Worm (Caenorhabditis elegans): Measurements from ENCODE around the gene cox-6C.
"Not testable (repeated sequence)": the region's sequence is repeated elsewhere in the genome, so short reads cannot be mapped to it uniquely, and the experiment has no call there.

cox-6C gene

ce11 chrIV:89991-90390 is 36.5 kb upstream of the cox-6C start, which contains the start of gene scl-23:
scl-23 (minus strand) TSS chrIV:90091.
- TF ChIP-seq scrt-1 (GFP tag; IDR thresholded peaks at IDR 0.05) (no peak), hmbx-1 (tag; optimal IDR thresholded peaks at IDR 0.05) (no peak), tbx-37 (GFP tag; conservative IDR thresholded peaks at IDR 0.05) (no peak), flt-1 (GFP tag; IDR thresholded peaks at IDR 0.05) (no peak), tra-4 (tag; optimal IDR thresholded peaks at IDR 0.05) (no peak), sea-1 (GFP tag; conservative IDR thresholded peaks at IDR 0.05) (no peak), hmg-4 (GFP tag; optimal IDR thresholded peaks at IDR 0.05) (no peak), ets-7 (tag; optimal IDR thresholded peaks at IDR 0.05) (no peak), B0310.2 (tag; optimal IDR thresholded peaks at IDR 0.05) (no peak), ceh-36 (tag; optimal IDR thresholded peaks at IDR 0.05) (no peak), F13C5.2 (tag; optimal IDR thresholded peaks at IDR 0.05) (no peak), pes-1 (GFP tag; IDR thresholded peaks at IDR 0.05) (no peak)

- TF ChIP-seq hmbx-1 (tag; optimal IDR thresholded peaks at IDR 0.05) (no peak), ama-1 (optimal IDR thresholded peaks at IDR 0.05) (no peak), hnd-1 (tag; optimal IDR thresholded peaks at IDR 0.05) (no peak), scrt-1 (GFP tag; IDR thresholded peaks at IDR 0.05) (no peak), B0310.2 (tag; optimal IDR thresholded peaks at IDR 0.05) (no peak), pes-1 (GFP tag; IDR thresholded peaks at IDR 0.05) (no peak)
These were observed 34.9 kb upstream of the cox-6C start, which contains the start of gene tpa-1 for ce11 chrIV:91680-92079. tpa-1 (plus strand) TSS chrIV:91980.

ce11 chrIV:97681-98080 is 28.9 kb upstream of the cox-6C start:
- no peak for TF ChIP-seq ceh-36 (tag; optimal IDR thresholded peaks at IDR 0.05)
- no peak for TF ChIP-seq pes-1 (GFP tag; IDR thresholded peaks at IDR 0.05)
- TF ChIP-seq ets-7 (tag; optimal IDR thresholded peaks at IDR 0.05): no peak
- TF ChIP-seq sea-1 (GFP tag; conservative IDR thresholded peaks at IDR 0.05): no peak
- TF ChIP-seq tra-4 (tag; optimal IDR thresholded peaks at IDR 0.05): no peak
- TF ChIP-seq ama-1 (optimal IDR thresholded peaks at IDR 0.05): no peak
- no peak for TF ChIP-seq hmg-4 (GFP tag; optimal IDR thresholded peaks at IDR 0.05)
- no peak for TF ChIP-seq hmbx-1 (tag; optimal IDR thresholded peaks at IDR 0.05)
- no peak for TF ChIP-seq B0310.2 (tag; optimal IDR thresholded peaks at IDR 0.05)
- TF ChIP-seq ceh-13 (GFP tag; optimal IDR thresholded peaks at IDR 0.05): no peak
- no peak for TF ChIP-seq scrt-1 (GFP tag; IDR thresholded peaks at IDR 0.05)
- no peak for TF ChIP-seq hnd-1 (tag; optimal IDR thresholded peaks at IDR 0.05)
- no peak for TF ChIP-seq flt-1 (GFP tag; IDR thresholded peaks at IDR 0.05)
- TF ChIP-seq aly-1 (tag; optimal IDR thresholded peaks at IDR 0.05): no peak
- no peak for TF ChIP-seq F13C5.2 (tag; optimal IDR thresholded peaks at IDR 0.05)
- TF ChIP-seq tbx-37 (GFP tag; conservative IDR thresholded peaks at IDR 0.05): no peak
- no peak for TF ChIP-seq tbx-11 (GFP tag; IDR thresholded peaks at IDR 0.05)

- no peak for TF ChIP-seq ceh-13 (GFP tag; optimal IDR thresholded peaks at IDR 0.05)
- TF ChIP-seq tbx-11 (GFP tag; IDR thresholded peaks at IDR 0.05): no peak
- TF ChIP-seq sea-1 (GFP tag; conservative IDR thresholded peaks at IDR 0.05): no peak
- no peak for TF ChIP-seq pes-1 (GFP tag; IDR thresholded peaks at IDR 0.05)
- TF ChIP-seq ceh-36 (tag; optimal IDR thresholded peaks at IDR 0.05): no peak
- TF ChIP-seq tra-4 (tag; optimal IDR thresholded peaks at IDR 0.05): no peak
- TF ChIP-seq ama-1 (optimal IDR thresholded peaks at IDR 0.05): no peak
- no peak for TF ChIP-seq hnd-1 (tag; optimal IDR thresholded peaks at IDR 0.05)
- no peak for TF ChIP-seq flt-1 (GFP tag; IDR thresholded peaks at IDR 0.05)
- TF ChIP-seq hmbx-1 (tag; optimal IDR thresholded peaks at IDR 0.05): no peak
- TF ChIP-seq tbx-37 (GFP tag; conservative IDR thresholded peaks at IDR 0.05): no peak
These were observed 23.7 kb upstream of the cox-6C start for ce11 chrIV:102848-103247.

DNA sequence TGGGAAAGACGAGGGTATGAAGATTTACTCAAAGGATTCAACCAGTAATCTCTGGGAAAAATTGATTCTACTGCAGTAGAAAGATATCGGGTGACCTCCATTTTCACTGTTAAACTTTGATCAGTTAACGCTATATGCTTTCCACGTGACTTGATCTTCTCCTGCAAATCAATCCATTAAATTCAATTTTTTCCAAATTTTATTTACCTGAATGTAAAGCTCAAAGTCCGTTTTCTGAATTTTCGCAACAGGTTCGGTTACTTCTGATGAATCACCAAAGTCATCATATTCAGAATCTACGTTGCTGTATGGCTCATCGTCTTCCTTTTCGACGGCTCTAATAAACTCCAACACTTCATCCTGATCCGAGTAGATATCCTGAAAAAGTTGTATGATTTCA is 17.2 kb upstream of the cox-6C start, which contains the start of gene B0545.4:
B0545.4 (minus strand) TSS at position 101 of the 400 bp plus-strand sequence.
- TF ChIP-seq hmg-4 (GFP tag; optimal IDR thresholded peaks at IDR 0.05): no peak
- no peak for TF ChIP-seq scrt-1 (GFP tag; IDR thresholded peaks at IDR 0.05)
- TF ChIP-seq tbx-11 (GFP tag; IDR thresholded peaks at IDR 0.05): no peak
- no peak for TF ChIP-seq flt-1 (GFP tag; IDR thresholded peaks at IDR 0.05)
- no peak for TF ChIP-seq ceh-13 (GFP tag; optimal IDR thresholded peaks at IDR 0.05)
- no peak for TF ChIP-seq aly-1 (tag; optimal IDR thresholded peaks at IDR 0.05)
- TF ChIP-seq sea-1 (GFP tag; conservative IDR thresholded peaks at IDR 0.05): no peak
- TF ChIP-seq ets-7 (tag; optimal IDR thresholded peaks at IDR 0.05): no peak

DNA sequence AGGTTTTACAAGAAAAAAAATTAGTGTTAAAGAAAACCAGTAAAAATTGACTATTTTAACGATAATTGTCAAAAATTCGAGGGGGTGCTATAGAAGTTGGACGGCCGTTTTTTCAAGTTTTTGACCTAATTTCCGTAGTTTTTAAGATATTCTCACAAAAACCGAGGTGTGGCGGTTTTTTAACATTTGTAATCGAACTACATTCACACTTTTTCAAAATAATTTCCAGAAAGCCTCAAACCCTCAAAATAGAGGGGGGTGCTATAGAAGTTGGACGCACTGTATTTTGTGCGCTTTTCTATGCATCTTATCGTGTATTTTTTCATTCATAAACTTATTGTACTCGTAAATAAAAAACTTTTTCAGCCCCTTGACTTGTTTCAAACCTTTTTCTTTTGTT is 15.2 kb upstream of the cox-6C start, which contains the start of gene F29C4.4:
F29C4.4 (plus strand) TSS at position 301 of the 400 bp plus-strand sequence.
- not testable (repeated sequence) for TF ChIP-seq aly-1 (tag; optimal IDR thresholded peaks at IDR 0.05); tbx-37 (GFP tag; conservative IDR thresholded peaks at IDR 0.05); hmbx-1 (tag; optimal IDR thresholded peaks at IDR 0.05)

DNA sequence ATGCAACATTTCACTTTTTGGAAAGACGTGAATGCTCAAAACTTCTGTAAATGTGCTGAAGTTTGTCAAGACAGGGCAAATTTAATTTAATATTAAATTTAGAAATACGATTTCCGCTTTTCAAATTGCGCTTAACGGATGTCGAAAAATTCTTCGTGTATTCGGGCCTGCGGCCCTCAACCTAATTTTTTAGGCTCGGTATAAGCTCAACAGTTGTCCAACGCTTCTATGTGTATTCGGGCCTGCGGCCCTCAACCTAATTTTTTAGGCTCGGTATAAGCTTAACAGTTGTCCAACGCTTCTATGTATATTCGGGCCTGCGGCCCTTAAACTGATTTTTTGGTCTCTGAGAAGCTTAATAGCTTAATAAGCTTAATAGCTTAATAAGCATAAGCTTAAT is 7.7 kb upstream of the cox-6C start:
- TF ChIP-seq sea-1 (GFP tag; conservative IDR thresholded peaks at IDR 0.05) (peak; percentile 55; the same call in 1 of the 2 replicates), aly-1 (tag; optimal IDR thresholded peaks at IDR 0.05) (no peak), ama-1 (optimal IDR thresholded peaks at IDR 0.05) (no peak)

ce11 chrIV:119792-120191 is 6.7 kb upstream of the cox-6C start:
- TF ChIP-seq tra-4 (tag; optimal IDR thresholded peaks at IDR 0.05): no peak
- no peak for TF ChIP-seq pes-1 (GFP tag; IDR thresholded peaks at IDR 0.05)
- no peak for TF ChIP-seq sea-1 (GFP tag; conservative IDR thresholded peaks at IDR 0.05)
- TF ChIP-seq scrt-1 (GFP tag; IDR thresholded peaks at IDR 0.05): no peak
- no peak for TF ChIP-seq ama-1 (optimal IDR thresholded peaks at IDR 0.05)
- TF ChIP-seq F13C5.2 (tag; optimal IDR thresholded peaks at IDR 0.05): no peak
- TF ChIP-seq tbx-37 (GFP tag; conservative IDR thresholded peaks at IDR 0.05): no peak
- TF ChIP-seq ceh-36 (tag; optimal IDR thresholded peaks at IDR 0.05): no peak
- TF ChIP-seq aly-1 (tag; optimal IDR thresholded peaks at IDR 0.05): no peak
- TF ChIP-seq B0310.2 (tag; optimal IDR thresholded peaks at IDR 0.05): no peak
- TF ChIP-seq flt-1 (GFP tag; IDR thresholded peaks at IDR 0.05): no peak
- no peak for TF ChIP-seq hnd-1 (tag; optimal IDR thresholded peaks at IDR 0.05)
- no peak for TF ChIP-seq ceh-13 (GFP tag; optimal IDR thresholded peaks at IDR 0.05)
- no peak for TF ChIP-seq hmg-4 (GFP tag; optimal IDR thresholded peaks at IDR 0.05)
- TF ChIP-seq hmbx-1 (tag; optimal IDR thresholded peaks at IDR 0.05): no peak

Measured in whole organism, early embryonic.